Fruit fly (Drosophila melanogaster): ENCODE measurements around the gene rept.

The rept gene

dm6 chr3L:19233798-19234781 lies 21.1 kb upstream of the rept start:
- TF ChIP-seq dac (GFP tag; optimal IDR thresholded peaks at IDR 0.05) (peak; percentile 54), CG6163 (GFP tag; IDR thresholded peaks at IDR 0.05) (peak; percentile 83), esn (GFP tag; optimal IDR thresholded peaks at IDR 0.05) (peak; percentile 15), topi (GFP tag; optimal IDR thresholded peaks at IDR 0.05) (no peak), CG6808 (GFP tag; optimal IDR thresholded peaks at IDR 0.05) (peak; percentile 53), Eip78C (GFP tag) (peak; percentile 83), Hr4 (GFP tag; optimal IDR thresholded peaks at IDR 0.05) (peak; percentile 59), CG11294 (GFP tag; IDR thresholded peaks at IDR 0.05) (peak; percentile 20; the same call in 1 of the 2 replicates), Ets96B (tag; optimal IDR thresholded peaks at IDR 0.05) (peak; percentile 16), CG1621 (tag; optimal IDR thresholded peaks at IDR 0.05) (peak; percentile 34), CG4318 (GFP tag; optimal IDR thresholded peaks at IDR 0.05) (peak; percentile 38), CG32006 (GFP tag; optimal IDR thresholded peaks at IDR 0.05) (peak; percentile 82), CG15336 (GFP tag; IDR thresholded peaks at IDR 0.05) (peak; percentile 71), CG10669 (GFP tag; optimal IDR thresholded peaks at IDR 0.05) (peak; percentile 16), Lpt (GFP tag; optimal IDR thresholded peaks at IDR 0.05) (peak; percentile 60), Ets21C (GFP tag; optimal IDR thresholded peaks at IDR 0.05) (no peak), CG8119 (GFP tag; IDR thresholded peaks at IDR 0.05) (peak; percentile 67), ss (GFP tag; optimal IDR thresholded peaks at IDR 0.05) (peak; percentile 32 to 52), CG8319 (GFP tag; optimal IDR thresholded peaks at IDR 0.05) (no peak), CG3919 (GFP tag; optimal IDR thresholded peaks at IDR 0.05) (peak; percentile 9), CG6276 (GFP tag; optimal IDR thresholded peaks at IDR 0.05) (peak; percentile 85), CG11902 (GFP tag; optimal IDR thresholded peaks at IDR 0.05) (no peak), CG10631 (GFP tag; optimal IDR thresholded peaks at IDR 0.05) (peak; percentile 27), CG16779 (tag; optimal IDR thresholded peaks at IDR 0.05) (peak; percentile 50), Gug (GFP tag; IDR thresholded peaks at IDR 0.05) (0 out of 2 replicates have a peak, but pooled peaks have one; percentile 19), CG7368 (GFP tag; optimal IDR thresholded peaks at IDR 0.05) (no peak), fd59A (GFP tag; optimal IDR thresholded peaks at IDR 0.05) (no peak), eg (GFP tag; IDR thresholded peaks at IDR 0.05) (peak; percentile 93), svp (GFP tag) (peak; percentile 52), net (GFP tag; optimal IDR thresholded peaks at IDR 0.05) (peak; percentile 47), dsx (GFP tag; optimal IDR thresholded peaks at IDR 0.05; ENCODE audit: poor library complexity, severe bottlenecking) (no peak), Hr38 (GFP tag; optimal IDR thresholded peaks at IDR 0.05) (no peak), salr (GFP tag; optimal IDR thresholded peaks at IDR 0.05) (peak in 1 of 2 experiments; percentile 77), achi (GFP tag; optimal IDR thresholded peaks at IDR 0.05) (peak; percentile 7), pdm3 (GFP tag; optimal IDR thresholded peaks at IDR 0.05) (peak; percentile 12)

- 0 out of 3 replicates have a peak, but pooled peaks have one; percentile 8 for TF ChIP-seq eg (GFP tag; IDR thresholded peaks at IDR 0.05)
- TF ChIP-seq Eip78C (GFP tag), result peak; percentile 7
- peak; percentile 25; the same call in 1 of the 3 replicates for TF ChIP-seq CG8119 (GFP tag; IDR thresholded peaks at IDR 0.05)
- TF ChIP-seq CG8632 (GFP tag; optimal IDR thresholded peaks at IDR 0.05), result no peak
- 0 out of 3 replicates have a peak, but pooled peaks have one; percentile 15 for TF ChIP-seq CG6163 (GFP tag; IDR thresholded peaks at IDR 0.05)
- no peak for TF ChIP-seq dac (GFP tag; optimal IDR thresholded peaks at IDR 0.05)
- TF ChIP-seq fkh (GFP tag; optimal IDR thresholded peaks at IDR 0.05), result no peak
- no peak for TF ChIP-seq Lpt (GFP tag; optimal IDR thresholded peaks at IDR 0.05)
These were observed 20.0 kb upstream of the rept start, which contains the start of gene fz2 for dm6 chr3L:19234922-19235702. TSS of gene fz2 (minus strand) at chr3L:19235373.

Data from whole organism, prepupa.